Fruit fly (Drosophila melanogaster) whole organism, embryonic: Measurements from ENCODE around the gene brat.

ENCODE experiments used
- CG11398 ChIP-seq: fragments of 200-800 bp; sonication (Bioruptor generic); optimal IDR thresholded peaks from 2 replicates; lab custom pipeline; 2016; ENCODE audit warnings: missing biosample characterization, missing genetic modification characterization
- CG12155 ChIP-seq: fragments of 200-800 bp; sonication (Bioruptor generic); optimal IDR thresholded peaks from 3 replicates; lab custom pipeline; 2016; ENCODE audit warnings: missing biosample characterization, missing genetic modification characterization
- CG12744 ChIP-seq: fragments of 200-800 bp; sonication (Bioruptor generic); optimal IDR thresholded peaks from 2 replicates; lab custom pipeline; 2016; ENCODE audit warnings: missing biosample characterization, missing genetic modification characterization
- CG13775 ChIP-seq: fragments of 200-800 bp; sonication (Bioruptor generic); optimal IDR thresholded peaks from 3 replicates; lab custom pipeline; 2017; ENCODE audit warnings: missing biosample characterization, mild to moderate bottlenecking, missing genetic modification characterization
- CG14710 ChIP-seq: fragments of 200-800 bp; sonication (Bioruptor generic); optimal IDR thresholded peaks from 3 replicates; lab custom pipeline; 2019; ENCODE audit warnings: missing biosample characterization, mild to moderate bottlenecking, missing genetic modification characterization, moderate library complexity
- CG1647 ChIP-seq: fragments of 200-800 bp; sonication (Bioruptor generic); optimal IDR thresholded peaks from 3 replicates; lab custom pipeline; 2016; ENCODE audit warnings: missing biosample characterization, missing genetic modification characterization
- CG16779 ChIP-seq: fragments of 200-800 bp; sonication (Bioruptor generic); IDR thresholded peaks from 2 replicates; pipeline ENCODE4 v1.3.6; 2022; ENCODE audit warnings: missing biosample characterization, missing genetic modification characterization
- CG1792 ChIP-seq: fragments of 200-800 bp; sonication (Bioruptor generic); optimal IDR thresholded peaks from 2 replicates; lab custom pipeline; 2016; ENCODE audit warnings: missing biosample characterization, missing genetic modification characterization
- CG30431 ChIP-seq: fragments of 200-800 bp; sonication (Bioruptor generic); optimal IDR thresholded peaks from 2 replicates; lab custom pipeline; 2017; ENCODE audit warnings: missing biosample characterization, missing genetic modification characterization
- CG3065 ChIP-seq: fragments of 200-800 bp; sonication (Bioruptor generic); optimal IDR thresholded peaks from 2 replicates; lab custom pipeline; 2016; ENCODE audit warnings: missing biosample characterization, missing genetic modification characterization
- CG31388 ChIP-seq: fragments of 200-800 bp; sonication (Bioruptor generic); optimal IDR thresholded peaks from 2 replicates; lab custom pipeline; 2016; ENCODE audit warnings: missing biosample characterization, missing genetic modification characterization
- CG3726 ChIP-seq: fragments of 200-800 bp; sonication (Bioruptor generic); IDR thresholded peaks from 3 replicates; pipeline ENCODE4, ENCODE4 v1.3.6; 2022; ENCODE audit warnings: missing biosample characterization, missing genetic modification characterization
- CG3838 ChIP-seq: fragments of 200-800 bp; sonication (Bioruptor generic); optimal IDR thresholded peaks from 3 replicates; lab custom pipeline; 2016; ENCODE audit warnings: missing biosample characterization, missing genetic modification characterization
- CG3847 ChIP-seq: fragments of 200-800 bp; sonication (Bioruptor generic); IDR thresholded peaks from 2 replicates; pipeline ENCODE4 v1.3.6; 2022; ENCODE audit warnings: missing biosample characterization, missing genetic modification characterization
- CG4424 ChIP-seq: fragments of 200-800 bp; sonication (Bioruptor generic); optimal IDR thresholded peaks from 3 replicates; lab custom pipeline; 2016; ENCODE audit warnings: missing biosample characterization, missing genetic modification characterization
- CG4730 ChIP-seq: fragments of 200-800 bp; sonication (Bioruptor generic); IDR thresholded peaks from 2 replicates; pipeline ENCODE4 v1.3.6; 2022; ENCODE audit warnings: missing biosample characterization, missing genetic modification characterization
- CG5180 ChIP-seq: fragments of 200-800 bp; sonication (Bioruptor generic); optimal IDR thresholded peaks from 3 replicates; lab custom pipeline; 2017; ENCODE audit warnings: missing biosample characterization, missing genetic modification characterization, mild to moderate bottlenecking, moderate library complexity, missing genetic modification reagents
- CG5953 ChIP-seq: fragments of 200-800 bp; sonication (Bioruptor generic); IDR thresholded peaks from 2 replicates; pipeline ENCODE4 v1.3.6; 2022; ENCODE audit warnings: missing biosample characterization, missing genetic modification characterization
- CG6272 ChIP-seq: fragments of 200-800 bp; sonication (Bioruptor generic); IDR thresholded peaks from 2 replicates; pipeline ENCODE4 v1.3.6; 2022; ENCODE audit warnings: missing biosample characterization, missing genetic modification characterization
- CG7556 ChIP-seq: fragments of 200-800 bp; sonication (Bioruptor generic); optimal IDR thresholded peaks from 2 replicates; lab custom pipeline; 2017; ENCODE audit warnings: missing biosample characterization, mild to moderate bottlenecking, missing genetic modification characterization
- CG9215 ChIP-seq: fragments of 200-800 bp; sonication (Bioruptor generic); IDR thresholded peaks from 2 replicates; pipeline ENCODE4 v1.3.6; 2022; ENCODE audit warnings: missing biosample characterization, missing genetic modification characterization
- CG9437 ChIP-seq: fragments of 200-800 bp; sonication (Bioruptor generic); optimal IDR thresholded peaks from 2 replicates; lab custom pipeline; 2018; ENCODE audit warnings: missing biosample characterization, mild to moderate bottlenecking, missing genetic modification characterization
- CG9876 ChIP-seq: fragments of 200-800 bp; sonication (Bioruptor generic); optimal IDR thresholded peaks from 2 replicates; lab custom pipeline; 2016; ENCODE audit warnings: missing biosample characterization, missing genetic modification characterization
- D ChIP-seq, 2 experiments: fragments of 200-800 bp in 1 of 2; fragments of >200 bp in 1 of 2; sonication (Bioruptor generic) in 1 of 2; optimal IDR thresholded peaks; 2 replicates in 1 of 2; 3 replicates in 1 of 2; lab custom pipeline; 2017; ENCODE audit warnings: mild to moderate bottlenecking in 1 of 2, missing biosample characterization in 1 of 2, missing genetic modification characterization in 1 of 2, missing genetic modification reagents in 1 of 2
- Drgx ChIP-seq: fragments of 200-800 bp; sonication (Bioruptor generic); IDR thresholded peaks from 2 replicates; pipeline ENCODE4 v1.3.6; 2022; ENCODE audit warnings: missing biosample characterization, missing genetic modification characterization
- ERR ChIP-seq: fragments of 200-800 bp; sonication (Bioruptor generic); optimal IDR thresholded peaks from 2 replicates; lab custom pipeline; 2016; ENCODE audit warnings: missing biosample characterization, missing genetic modification characterization
- HLH4C ChIP-seq: fragments of 200-800 bp; sonication (Bioruptor generic); IDR thresholded peaks from 3 replicates; pipeline ENCODE4 v1.3.6; 2022; ENCODE audit warnings: missing biosample characterization, missing genetic modification characterization; ENCODE audit not compliant: partially characterized antibody
- HmgD ChIP-seq: fragments of 200-800 bp; sonication (Bioruptor generic); optimal IDR thresholded peaks from 3 replicates; lab custom pipeline; 2016; ENCODE audit warnings: missing biosample characterization, missing genetic modification characterization
- Myb ChIP-seq: fragments of 200-800 bp; sonication (Bioruptor generic); optimal IDR thresholded peaks from 2 replicates; lab custom pipeline; 2016; ENCODE audit warnings: missing biosample characterization, missing genetic modification characterization
- NC2α ChIP-seq: fragments of 200-800 bp; sonication (Bioruptor generic); optimal IDR thresholded peaks from 2 replicates; lab custom pipeline; 2016; ENCODE audit warnings: missing biosample characterization, missing genetic modification characterization
- Neu2 ChIP-seq: fragments of 200-800 bp; sonication (Bioruptor generic); optimal IDR thresholded peaks from 3 replicates; lab custom pipeline; 2016; ENCODE audit warnings: missing biosample characterization, missing genetic modification characterization, borderline replicate concordance
- Ptx1 ChIP-seq: fragments of 200-800 bp; sonication (Bioruptor generic); IDR thresholded peaks from 2 replicates; pipeline ENCODE4 v1.3.6; 2022; ENCODE audit warnings: missing biosample characterization, missing genetic modification characterization
- Trl ChIP-seq, 3 experiments: fragments of >200 bp in 2 of 3; fragments of 200-800 bp in 1 of 3; sonication (Bioruptor generic) in 1 of 3; optimal IDR thresholded peaks; 2 replicates in 1 of 3; 3 replicates in 2 of 3; lab custom pipeline; 2016 to 2017; ENCODE audit warnings: missing biosample characterization in 1 of 3, missing genetic modification characterization in 1 of 3
- ab ChIP-seq: fragments of 200-800 bp; sonication (Bioruptor generic); optimal IDR thresholded peaks from 2 replicates; lab custom pipeline; 2016; ENCODE audit warnings: missing biosample characterization, missing genetic modification characterization
- ase ChIP-seq: fragments of 200-800 bp; sonication (Bioruptor generic); IDR thresholded peaks from 3 replicates; pipeline ENCODE4 v1.3.6; 2022; ENCODE audit warnings: missing biosample characterization, missing genetic modification characterization
- bbx ChIP-seq: fragments of 200-800 bp; sonication (Bioruptor generic); IDR thresholded peaks from 2 replicates; pipeline ENCODE4 v1.3.6; 2022; ENCODE audit warnings: missing biosample characterization, missing genetic modification characterization; ENCODE audit not compliant: partially characterized antibody
- dan ChIP-seq: fragments of 200-800 bp; sonication (Bioruptor generic); IDR thresholded peaks from 2 replicates; pipeline ENCODE4 v1.3.6; 2022; ENCODE audit warnings: missing biosample characterization, missing genetic modification characterization
- her ChIP-seq: fragments of 200-800 bp; sonication (Bioruptor generic); optimal IDR thresholded peaks from 2 replicates; lab custom pipeline; 2016; ENCODE audit warnings: missing biosample characterization, missing genetic modification characterization
- hth ChIP-seq: fragments of >200 bp; optimal IDR thresholded peaks from 2 replicates; lab custom pipeline; 2017; ENCODE audit warnings: inconsistent platforms
- klu ChIP-seq: fragments of 200-800 bp; sonication (Bioruptor generic); IDR thresholded peaks from 2 replicates; pipeline ENCODE4 v1.3.6; 2022; ENCODE audit warnings: missing biosample characterization, missing genetic modification characterization
- pan ChIP-seq, 4 experiments: fragments of >200 bp in 3 of 4; fragments of 200-800 bp in 1 of 4; sonication (Bioruptor generic) in 1 of 4; optimal IDR thresholded peaks in 3 of 4; IDR thresholded peaks in 1 of 4; 2 replicates each; pipeline versions ENCODE4 v1.3.6 to Lab custom; 2017 to 2022; ENCODE audit warnings: missing biosample characterization in 2 of 4, missing genetic modification characterization in 2 of 4, mixed read lengths in 1 of 4
- pros ChIP-seq: fragments of 200-800 bp; sonication (Bioruptor generic); optimal IDR thresholded peaks from 3 replicates; lab custom pipeline; 2019; ENCODE audit warnings: missing biosample characterization, mild to moderate bottlenecking, missing genetic modification characterization, moderate library complexity
- ssp ChIP-seq: fragments of 200-800 bp; sonication (Bioruptor generic); IDR thresholded peaks from 2 replicates; pipeline ENCODE4 v1.3.6; 2022; ENCODE audit warnings: missing biosample characterization, missing genetic modification characterization
- tin ChIP-seq: fragments of 200-800 bp; sonication (Bioruptor generic); optimal IDR thresholded peaks from 3 replicates; lab custom pipeline; 2016; ENCODE audit warnings: missing biosample characterization, missing genetic modification characterization
- unc-4 ChIP-seq: fragments of 200-800 bp; sonication (Bioruptor generic); IDR thresholded peaks from 2 replicates; pipeline ENCODE4 v1.3.6; 2022; ENCODE audit warnings: missing biosample characterization, missing genetic modification characterization; ENCODE audit not compliant: partially characterized antibody
- wdn ChIP-seq: fragments of 200-800 bp; sonication (Bioruptor generic); IDR thresholded peaks from 2 replicates; pipeline ENCODE4 v1.3.6; 2022; ENCODE audit warnings: missing biosample characterization, missing genetic modification characterization
- yki ChIP-seq: fragments of >200 bp; optimal IDR thresholded peaks from 3 replicates; lab custom pipeline; 2018
- zen2 ChIP-seq: fragments of 200-800 bp; sonication (Bioruptor generic); IDR thresholded peaks from 3 replicates; pipeline ENCODE4 v1.3.6; 2022; ENCODE audit warnings: missing biosample characterization, missing genetic modification characterization; ENCODE audit not compliant: partially characterized antibody
- zfh2 ChIP-seq: fragments of 200-800 bp; sonication (Bioruptor generic); optimal IDR thresholded peaks from 2 replicates; lab custom pipeline; 2016; ENCODE audit warnings: missing biosample characterization, missing genetic modification characterization

The brat gene

DNA sequence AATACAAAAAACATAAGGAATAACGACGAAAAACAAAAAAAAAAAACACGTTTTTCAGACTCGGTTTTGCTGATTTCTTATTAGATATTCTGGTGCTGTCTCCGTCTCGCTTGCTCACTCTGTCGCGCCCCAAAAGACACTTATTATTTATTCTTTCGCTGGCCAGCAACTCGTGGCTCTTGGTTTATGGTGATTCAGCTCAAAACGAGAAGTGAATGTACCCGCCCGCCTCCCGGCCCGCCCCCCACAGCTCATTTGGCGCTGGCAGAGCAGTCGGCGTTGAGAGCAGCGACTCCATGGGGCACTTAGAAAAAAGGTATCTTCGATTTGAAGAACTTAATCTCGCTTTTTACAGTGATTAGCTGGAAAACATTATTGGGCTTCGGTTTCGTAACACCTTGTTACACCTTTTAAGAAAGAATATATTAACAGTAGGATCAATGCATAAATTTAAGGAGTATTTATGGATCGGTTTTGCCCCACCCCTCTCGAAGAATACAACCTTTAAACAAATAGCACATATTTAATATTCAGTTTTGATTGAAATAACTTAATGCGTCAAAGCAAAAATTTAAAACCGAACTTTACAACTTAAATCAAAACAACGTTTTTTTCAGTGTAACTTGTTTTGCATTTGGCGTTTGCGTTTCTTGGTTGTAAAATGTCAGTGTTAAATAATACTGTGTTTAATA, 8.0 kb downstream of the brat start (continued):
- TF ChIP-seq ase (GFP tag; lab: Robert Waterston, UW), result no peak
- TF ChIP-seq CG11398, result peak; percentile 46
- TF ChIP-seq ssp (GFP tag; lab: Robert Waterston, UW), result no peak
- TF ChIP-seq CG9215 (GFP tag; lab: Robert Waterston, UW), result peak; percentile 57
- peak; percentile 56 for TF ChIP-seq CG12744 (GFP tag; lab: Kevin White, UChicago)
- peak; percentile 23; the same call in 1 of the 2 replicates for TF ChIP-seq klu
- peak; percentile 59 for TF ChIP-seq ERR (GFP tag; lab: Kevin White, UChicago)
- TF ChIP-seq zen2 (GFP tag; lab: Robert Waterston, UW), result no peak
- no peak for TF ChIP-seq dan (GFP tag; lab: Robert Waterston, UW)
- no peak for TF ChIP-seq CG3838 (GFP tag; lab: Kevin White, UChicago)
- no peak for TF ChIP-seq ab (GFP tag; lab: Kevin White, UChicago)
- peak; percentile 66; the same call in 1 of the 2 replicates for TF ChIP-seq Drgx
- TF ChIP-seq hth, result no peak
- no peak for TF ChIP-seq CG16779 (GFP tag; lab: Robert Waterston, UW)
- peak; percentile 66 for TF ChIP-seq zfh2 (GFP tag; lab: Kevin White, UChicago)
- no peak for TF ChIP-seq CG6272
- peak; percentile 56 for TF ChIP-seq CG3847 (GFP tag; lab: Robert Waterston, UW)
- TF ChIP-seq Neu2, result no peak
- no peak for TF ChIP-seq pan (optimal IDR thresholded peaks at IDR 0.05; lab: Kevin White, UChicago)
- peak in 1 of 2 experiments; percentile 44 for TF ChIP-seq pan (GFP tag; optimal IDR thresholded peaks at IDR 0.05 in 1 of 2, IDR thresholded peaks at IDR 0.05 in 1 of 2)
- TF ChIP-seq CG3065 (GFP tag; lab: Kevin White, UChicago), result peak; percentile 55
- peak; percentile 90 for TF ChIP-seq CG7556 (GFP tag; lab: Kevin White, UChicago)
- TF ChIP-seq Myb (GFP tag; lab: Kevin White, UChicago), result peak; percentile 19
- peak; percentile 81 for TF ChIP-seq CG14710 (tag; lab: Kevin White, UChicago)
- peak; percentile 62 for TF ChIP-seq NC2α
- TF ChIP-seq CG1647, result peak; percentile 68
- peak; percentile 62 for TF ChIP-seq CG30431
- TF ChIP-seq her (GFP tag; lab: Kevin White, UChicago), result peak; percentile 52
- TF ChIP-seq unc-4 (GFP tag; lab: Robert Waterston, UW), result no peak
- TF ChIP-seq CG5180 (GFP tag; lab: Kevin White, UChicago), result peak; percentile 47
- TF ChIP-seq bbx (GFP tag; lab: Robert Waterston, UW), result no peak
- TF ChIP-seq D (optimal IDR thresholded peaks at IDR 0.05; lab: Kevin White, UChicago), result no peak
- TF ChIP-seq D (GFP tag; optimal IDR thresholded peaks at IDR 0.05; lab: Kevin White, UChicago), result peak; percentile 64
- peak; percentile 48 for TF ChIP-seq tin
- peak; percentile 11; the same call in 1 of the 2 replicates for TF ChIP-seq wdn (GFP tag; lab: Robert Waterston, UW)
- TF ChIP-seq CG9876 (GFP tag; lab: Kevin White, UChicago), result no peak
- TF ChIP-seq CG4424 (GFP tag; lab: Kevin White, UChicago), result peak; percentile 74
- TF ChIP-seq CG31388 (GFP tag; lab: Kevin White, UChicago), result peak; percentile 1
- peak; percentile 68 for TF ChIP-seq CG12155 (GFP tag; lab: Kevin White, UChicago)
- peak; percentile 29; the same call in 1 of the 2 replicates for TF ChIP-seq Ptx1 (GFP tag; lab: Robert Waterston, UW)
- no peak for TF ChIP-seq Trl (optimal IDR thresholded peaks at IDR 0.05; lab: Kevin White, UChicago)
- TF ChIP-seq Trl (GFP tag; optimal IDR thresholded peaks at IDR 0.05; lab: Kevin White, UChicago), result peak; percentile 81
- no peak for TF ChIP-seq HLH4C (GFP tag; lab: Robert Waterston, UW)
- no peak for TF ChIP-seq CG3726 (GFP tag; lab: Robert Waterston, UW)
- TF ChIP-seq CG13775 (GFP tag; lab: Kevin White, UChicago), result peak; percentile 82
- 0 out of 2 replicates have a peak, but pooled peaks have one; percentile 35 for TF ChIP-seq CG4730 (GFP tag; lab: Robert Waterston, UW)
- TF ChIP-seq CG1792 (GFP tag; lab: Kevin White, UChicago), result peak; percentile 21
- TF ChIP-seq CG9437 (GFP tag; lab: Kevin White, UChicago), result peak; percentile 77
- no peak for TF ChIP-seq HmgD (GFP tag; lab: Kevin White, UChicago)
- no peak for TF ChIP-seq CG5953 (GFP tag; lab: Robert Waterston, UW)
- no peak for TF ChIP-seq yki (lab: Kevin White, UChicago)
- no peak for TF ChIP-seq pros (GFP tag; lab: Kevin White, UChicago)
